Worm (Caenorhabditis elegans): Measurements from ENCODE around the gene C27D9.2.

- TF ChIP-seq snpc-4 (GFP tag; optimal IDR thresholded peaks at IDR 0.05): no peak
- TF ChIP-seq snpc-4 (tag; optimal IDR thresholded peaks at IDR 0.05): no peak
- no peak for TF ChIP-seq sdz-38 (tag; optimal IDR thresholded peaks at IDR 0.05)
- TF ChIP-seq F39B2.1 (GFP tag; IDR thresholded peaks at IDR 0.05): no peak
- TF ChIP-seq Y56A3A.18 (GFP tag; IDR thresholded peaks at IDR 0.05): no peak
- no peak for TF ChIP-seq madf-10 (tag; optimal IDR thresholded peaks at IDR 0.05)
- TF ChIP-seq ama-1 (optimal IDR thresholded peaks at IDR 0.05): no peak
- no peak for TF ChIP-seq ama-1 (GFP tag; optimal IDR thresholded peaks at IDR 0.05)
- no peak for TF ChIP-seq ceh-58 (GFP tag; IDR thresholded peaks at IDR 0.05)
- no peak for TF ChIP-seq unc-62 (GFP tag; optimal IDR thresholded peaks at IDR 0.05)
- no peak for TF ChIP-seq nhr-120 (GFP tag; IDR thresholded peaks at IDR 0.05)
- TF ChIP-seq akir-1 (GFP tag; optimal IDR thresholded peaks at IDR 0.05): no peak
- TF ChIP-seq hlh-12 (tag; optimal IDR thresholded peaks at IDR 0.05): no peak
- TF ChIP-seq T26A5.8 (tag; optimal IDR thresholded peaks at IDR 0.05): no peak
Observed at ce11 chrII:4766284-4766683, 9.6 kb upstream of the C27D9.2 start, which contains the start of gene ttm-2.
